Worm (Caenorhabditis elegans) whole organism, L4 larva: Measurements from ENCODE around the gene ddx-19.

Source experiments
- F44E2.7 ChIP-seq: fragments of 200-800 bp; sonication (Bioruptor generic); IDR thresholded peaks from 2 replicates; pipeline ENCODE4 v2.1.2; 2022; ENCODE audit warnings: missing genetic modification characterization, missing compliant biosample characterization
- dpl-1 ChIP-seq: fragments of 150-350 bp; optimal IDR thresholded peaks from 2 replicates; lab custom pipeline; 2014; ENCODE audit warnings: missing biosample characterization, missing genetic modification reagents, missing genetic modification characterization
- jun-1 ChIP-seq: fragments of 150-350 bp; optimal IDR thresholded peaks from 2 replicates; lab custom pipeline; 2014; ENCODE audit warnings: missing biosample characterization, missing genetic modification reagents, missing genetic modification characterization
- lin-13 ChIP-seq: fragments of 150-350 bp; optimal IDR thresholded peaks from 2 replicates; lab custom pipeline; 2014; ENCODE audit warnings: missing biosample characterization, missing genetic modification reagents, missing genetic modification characterization
- lin-15B ChIP-seq: fragments of 150-350 bp; sonication (generic microtip); optimal IDR thresholded peaks from 3 replicates; lab custom pipeline; 2014; ENCODE audit warnings: missing biosample characterization, missing genetic modification characterization
- lin-39 ChIP-seq: fragments of 150-350 bp; optimal IDR thresholded peaks from 2 replicates; lab custom pipeline; 2014; ENCODE audit warnings: missing biosample characterization, missing genetic modification reagents, missing genetic modification characterization
- nhr-11 ChIP-seq: fragments of 150-350 bp; optimal IDR thresholded peaks from 2 replicates; lab custom pipeline; 2014; ENCODE audit warnings: missing biosample characterization, missing genetic modification characterization
- nhr-237 ChIP-seq: sonication (generic microtip); optimal IDR thresholded peaks from 2 replicates; lab custom pipeline; 2017; ENCODE audit warnings: missing biosample characterization, missing genetic modification characterization
- nhr-28 ChIP-seq: fragments of 150-350 bp; optimal IDR thresholded peaks from 2 replicates; lab custom pipeline; 2014; ENCODE audit warnings: missing biosample characterization, missing genetic modification characterization
- nhr-6 ChIP-seq: fragments of 150-350 bp; optimal IDR thresholded peaks from 2 replicates; lab custom pipeline; 2014; ENCODE audit warnings: missing biosample characterization, missing genetic modification characterization
- snpc-4 ChIP-seq: fragments of 150-350 bp; optimal IDR thresholded peaks from 2 replicates; lab custom pipeline; 2014; ENCODE audit warnings: missing biosample characterization, missing genetic modification characterization
- unc-62 ChIP-seq, 3 experiments: fragments of 150-350 bp in 1 of 3; sonication (generic microtip); optimal IDR thresholded peaks in 2 of 3; peaks in 1 of 3; 1 replicate in 1 of 3; 2 replicates in 2 of 3; lab custom pipeline; 2014 to 2017; ENCODE audit warnings: missing biosample characterization in 3 of 3, missing genetic modification characterization in 3 of 3, missing genetic modification reagents in 3 of 3, missing genotype in 1 of 3
- ztf-11 ChIP-seq: fragments of 150-350 bp; optimal IDR thresholded peaks from 2 replicates; lab custom pipeline; 2014; ENCODE audit warnings: missing biosample characterization, missing genetic modification characterization

ce11 chrII:8857074-8857473, 27.6 kb upstream of the ddx-19 start:
- no peak for TF ChIP-seq jun-1
- TF ChIP-seq snpc-4 (tag; lab: Kevin White, UChicago): no peak
- no peak for TF ChIP-seq nhr-6 (tag; lab: Kevin White, UChicago)
- TF ChIP-seq unc-62 (GFP tag; optimal IDR thresholded peaks at IDR 0.05 in 1 of 2; lab: Kevin White, UChicago): no peak
- TF ChIP-seq unc-62 (tag; optimal IDR thresholded peaks at IDR 0.05; lab: Kevin White, UChicago): no peak
- no peak for TF ChIP-seq nhr-237 (tag; lab: Kevin White, UChicago)
- no peak for TF ChIP-seq lin-15B (tag; lab: Kevin White, UChicago)
- no peak for TF ChIP-seq dpl-1 (GFP tag; lab: Kevin White, UChicago)
- no peak for TF ChIP-seq nhr-28 (tag; lab: Kevin White, UChicago)
- TF ChIP-seq nhr-11: no peak
- no peak for TF ChIP-seq F44E2.7 (GFP tag; lab: Robert Waterston, UW)
- TF ChIP-seq ztf-11 (tag; lab: Kevin White, UChicago): no peak
- no peak for TF ChIP-seq lin-13 (GFP tag; lab: Kevin White, UChicago)
- TF ChIP-seq lin-39 (tag; lab: Kevin White, UChicago): no peak
